ENCODE assay signal across 1 fruit fly cellular context in genomic region chr3R:13450338-13450737, dm6.
TF ChIP-seq lines count a peak whose summit lies in the region.

TSS of gene side-IV (plus strand) at chr3R:13450590.

TF ChIP-seq in whole organism, embryonic, 481 proteins besides CTCF, POLR2A, EP300 and RAD21 (continued from another document and continues in another):
- TF ChIP-seq bbx (GFP tag; IDR thresholded peaks at IDR 0.05; lab: Robert Waterston, UW; ENCODE audit: partially characterized antibody) (peak; percentile 59; the same call in 1 of the 2 replicates), sens-2 (GFP tag; IDR thresholded peaks at IDR 0.05; lab: Robert Waterston, UW) (0 out of 2 replicates have a peak, but pooled peaks have one; percentile 12), ATbp (GFP tag; optimal IDR thresholded peaks at IDR 0.05; lab: Kevin White, UChicago) (no peak), CG6272 (GFP tag; IDR thresholded peaks at IDR 0.05; lab: Robert Waterston, UW) (no peak), Scr (GFP tag; IDR thresholded peaks at IDR 0.05; lab: Robert Waterston, UW; ENCODE audit: partially characterized antibody) (peak; percentile 44; the same call in 1 of the 2 replicates), exex (tag; optimal IDR thresholded peaks at IDR 0.05; lab: Kevin White, UChicago) (no peak), odd (GFP tag; optimal IDR thresholded peaks at IDR 0.05; lab: Kevin White, UChicago) (no peak), CG2199 (GFP tag; IDR thresholded peaks at IDR 0.05; lab: Robert Waterston, UW) (peak; percentile 81), Stat92E (GFP tag; optimal IDR thresholded peaks at IDR 0.05; lab: Kevin White, UChicago) (no peak), CG13775 (GFP tag; optimal IDR thresholded peaks at IDR 0.05; lab: Kevin White, UChicago) (no peak), CG16863 (GFP tag; optimal IDR thresholded peaks at IDR 0.05; lab: Kevin White, UChicago) (no peak), Deaf1 (tag; optimal IDR thresholded peaks at IDR 0.05; lab: Kevin White, UChicago) (peak; percentile 92), CG12769 (tag; optimal IDR thresholded peaks at IDR 0.05; lab: Kevin White, UChicago) (no peak), CG8359 (GFP tag; optimal IDR thresholded peaks at IDR 0.05; lab: Kevin White, UChicago; ENCODE audit: borderline replicate concordance) (peak; percentile 63), Dll (GFP tag; IDR thresholded peaks at IDR 0.05; lab: Robert Waterston, UW; ENCODE audit: partially characterized antibody) (0 out of 4 replicates have a peak, but pooled peaks have one; percentile 25), Spps (tag; optimal IDR thresholded peaks at IDR 0.05; lab: Kevin White, UChicago) (no peak), Fer1 (GFP tag; optimal IDR thresholded peaks at IDR 0.05; lab: Kevin White, UChicago) (no peak), Eip74EF (GFP tag; optimal IDR thresholded peaks at IDR 0.05; lab: Kevin White, UChicago) (no peak), Rx (GFP tag; IDR thresholded peaks at IDR 0.05; lab: Robert Waterston, UW) (no peak), dm (GFP tag; optimal IDR thresholded peaks at IDR 0.05; lab: Kevin White, UChicago) (no peak), HLHmδ (GFP tag; optimal IDR thresholded peaks at IDR 0.05; lab: Kevin White, UChicago) (peak; percentile 47), pho (GFP tag; optimal IDR thresholded peaks at IDR 0.05; lab: Kevin White, UChicago) (no peak), tio (GFP tag; optimal IDR thresholded peaks at IDR 0.05; lab: Kevin White, UChicago) (no peak), CG34224 (GFP tag; IDR thresholded peaks at IDR 0.05; lab: Robert Waterston, UW; ENCODE audit: partially characterized antibody) (peak; percentile 34; the same call in 1 of the 3 replicates), CG3838 (GFP tag; optimal IDR thresholded peaks at IDR 0.05; lab: Kevin White, UChicago) (no peak), insv (GFP tag; optimal IDR thresholded peaks at IDR 0.05; lab: Kevin White, UChicago) (peak in 1 of 2 experiments; percentile 42), Dref (GFP tag; IDR thresholded peaks at IDR 0.05; lab: Robert Waterston, UW) (no peak), CG16815 (GFP tag; optimal IDR thresholded peaks at IDR 0.05; lab: Kevin White, UChicago) (no peak), CG8765 (GFP tag; IDR thresholded peaks at IDR 0.05; lab: Robert Waterston, UW) (no peak), Doc2 (GFP tag; IDR thresholded peaks at IDR 0.05; lab: Robert Waterston, UW) (no peak), CG1602 (GFP tag; optimal IDR thresholded peaks at IDR 0.05; lab: Kevin White, UChicago) (no peak), cg (GFP tag; optimal IDR thresholded peaks at IDR 0.05; lab: Kevin White, UChicago) (peak; percentile 80), CG9215 (GFP tag; IDR thresholded peaks at IDR 0.05; lab: Robert Waterston, UW) (no peak), CG30020 (tag; optimal IDR thresholded peaks at IDR 0.05; lab: Kevin White, UChicago) (no peak), Atf6 (GFP tag; IDR thresholded peaks at IDR 0.05; lab: Robert Waterston, UW) (no peak), unpg (GFP tag; optimal IDR thresholded peaks at IDR 0.05; lab: Kevin White, UChicago) (no peak), pan (optimal IDR thresholded peaks at IDR 0.05; lab: Kevin White, UChicago) (no peak), pan (GFP tag; optimal IDR thresholded peaks at IDR 0.05 in 1 of 2, IDR thresholded peaks at IDR 0.05 in 1 of 2) (peak in 1 of 2 experiments; percentile 26), jigr1 (GFP tag; IDR thresholded peaks at IDR 0.05; lab: Robert Waterston, UW) (no peak), z (GFP tag; IDR thresholded peaks at IDR 0.05; lab: Robert Waterston, UW) (peak; percentile 56; the same call in 2 of the 3 replicates), CG11085 (GFP tag; IDR thresholded peaks at IDR 0.05; lab: Robert Waterston, UW) (no peak), CG11560 (tag; IDR thresholded peaks at IDR 0.05; lab: Robert Waterston, UW) (no peak), CG33213 (GFP tag; optimal IDR thresholded peaks at IDR 0.05; lab: Kevin White, UChicago) (no peak), Bgb (GFP tag; IDR thresholded peaks at IDR 0.05; lab: Robert Waterston, UW; ENCODE audit: partially characterized antibody) (peak; percentile 60; the same call in 1 of the 2 replicates), fru (optimal IDR thresholded peaks at IDR 0.05; lab: Kevin White, UChicago) (no peak), Dip3 (GFP tag; optimal IDR thresholded peaks at IDR 0.05; lab: Kevin White, UChicago) (no peak), Myb (GFP tag; optimal IDR thresholded peaks at IDR 0.05; lab: Kevin White, UChicago) (no peak), Nf-YC (tag; optimal IDR thresholded peaks at IDR 0.05; lab: Kevin White, UChicago) (peak; percentile 35), ken (GFP tag; IDR thresholded peaks at IDR 0.05; lab: Robert Waterston, UW) (peak; percentile 9; the same call in 1 of the 3 replicates), sna (GFP tag; IDR thresholded peaks at IDR 0.05; lab: Robert Waterston, UW; ENCODE audit: partially characterized antibody) (no peak), Optix (GFP tag; IDR thresholded peaks at IDR 0.05; lab: Robert Waterston, UW) (no peak), CG5180 (GFP tag; optimal IDR thresholded peaks at IDR 0.05; lab: Kevin White, UChicago) (no peak), CG13624 (GFP tag; optimal IDR thresholded peaks at IDR 0.05; lab: Kevin White, UChicago) (no peak), CG4282 (GFP tag; optimal IDR thresholded peaks at IDR 0.05; lab: Kevin White, UChicago) (no peak), PHDP (tag; optimal IDR thresholded peaks at IDR 0.05; lab: Kevin White, UChicago) (no peak), dysf (GFP tag; IDR thresholded peaks at IDR 0.05; lab: Robert Waterston, UW) (no peak), Rfx (GFP tag; IDR thresholded peaks at IDR 0.05; lab: Robert Waterston, UW) (no peak), Hmr (GFP tag; optimal IDR thresholded peaks at IDR 0.05; lab: Kevin White, UChicago) (peak; percentile 27), Dbx (GFP tag; IDR thresholded peaks at IDR 0.05; lab: Robert Waterston, UW) (no peak), CG13424 (tag; optimal IDR thresholded peaks at IDR 0.05; lab: Kevin White, UChicago) (no peak), Sox100B (GFP tag; optimal IDR thresholded peaks at IDR 0.05; lab: Kevin White, UChicago) (no peak), CG4820 (GFP tag; optimal IDR thresholded peaks at IDR 0.05; lab: Kevin White, UChicago) (no peak), CG31388 (GFP tag; optimal IDR thresholded peaks at IDR 0.05; lab: Kevin White, UChicago) (no peak), maf-S (GFP tag; optimal IDR thresholded peaks at IDR 0.05; lab: Kevin White, UChicago) (no peak), CG8388 (GFP tag; optimal IDR thresholded peaks at IDR 0.05; lab: Kevin White, UChicago) (no peak), cwo (GFP tag; optimal IDR thresholded peaks at IDR 0.05; lab: Kevin White, UChicago) (no peak), chinmo (GFP tag; IDR thresholded peaks at IDR 0.05; lab: Robert Waterston, UW; ENCODE audit: partially characterized antibody) (no peak), CG31224 (GFP tag; IDR thresholded peaks at IDR 0.05; lab: Robert Waterston, UW) (no peak), Xbp1 (GFP tag; optimal IDR thresholded peaks at IDR 0.05; lab: Kevin White, UChicago) (no peak), seq (GFP tag; IDR thresholded peaks at IDR 0.05; lab: Robert Waterston, UW) (no peak), CG6765 (GFP tag; optimal IDR thresholded peaks at IDR 0.05; lab: Kevin White, UChicago) (peak; percentile 22), CG4617 (GFP tag; optimal IDR thresholded peaks at IDR 0.05; lab: Kevin White, UChicago; ENCODE audit: borderline replicate concordance) (no peak), Dfd (GFP tag; optimal IDR thresholded peaks at IDR 0.05; lab: Kevin White, UChicago) (no peak), GATAe (GFP tag; conservative IDR thresholded peaks at IDR 0.05; lab: Robert Waterston, UW) (no peak), CG9727 (GFP tag; optimal IDR thresholded peaks at IDR 0.05; lab: Kevin White, UChicago) (no peak), CG1832 (GFP tag; optimal IDR thresholded peaks at IDR 0.05; lab: Kevin White, UChicago) (no peak), pb (GFP tag; optimal IDR thresholded peaks at IDR 0.05; lab: Kevin White, UChicago) (no peak), BtbVII (GFP tag; optimal IDR thresholded peaks at IDR 0.05; lab: Kevin White, UChicago) (no peak), CG12104 (GFP tag; optimal IDR thresholded peaks at IDR 0.05; lab: Kevin White, UChicago) (no peak), CG33557 (GFP tag; optimal IDR thresholded peaks at IDR 0.05; lab: Kevin White, UChicago) (no peak), Med (GFP tag; lab: Kevin White, UChicago) (peak; percentile 88), Fer3 (tag; optimal IDR thresholded peaks at IDR 0.05; lab: Kevin White, UChicago) (no peak), Ets65A (GFP tag; lab: Kevin White, UChicago) (no peak), CG9817 (tag; optimal IDR thresholded peaks at IDR 0.05; lab: Kevin White, UChicago) (no peak), wdn (GFP tag; IDR thresholded peaks at IDR 0.05; lab: Robert Waterston, UW) (no peak), CG11696 (GFP tag; IDR thresholded peaks at IDR 0.05; lab: Robert Waterston, UW) (no peak), fu2 (GFP tag; optimal IDR thresholded peaks at IDR 0.05; lab: Kevin White, UChicago) (no peak), dmrt11E (tag; optimal IDR thresholded peaks at IDR 0.05; lab: Kevin White, UChicago) (no peak), wek (GFP tag; optimal IDR thresholded peaks at IDR 0.05; lab: Kevin White, UChicago) (peak; percentile 37), CG6791 (GFP tag; IDR thresholded peaks at IDR 0.05; lab: Robert Waterston, UW; ENCODE audit: partially characterized antibody) (0 out of 3 replicates have a peak, but pooled peaks have one; percentile 49), CG12155 (GFP tag; optimal IDR thresholded peaks at IDR 0.05; lab: Kevin White, UChicago) (peak; percentile 12), kay (GFP tag; optimal IDR thresholded peaks at IDR 0.05; lab: Kevin White, UChicago) (no peak), CG8478 (optimal IDR thresholded peaks at IDR 0.05; lab: Kevin White, UChicago) (peak; percentile 89), corto (GFP tag; optimal IDR thresholded peaks at IDR 0.05; lab: Kevin White, UChicago) (no peak), CG6813 (GFP tag; optimal IDR thresholded peaks at IDR 0.05; lab: Kevin White, UChicago) (no peak), Gug (GFP tag; IDR thresholded peaks at IDR 0.05; lab: Robert Waterston, UW) (no peak), CG14014 (GFP tag; IDR thresholded peaks at IDR 0.05; lab: Robert Waterston, UW) (no peak), jumu (GFP tag; optimal IDR thresholded peaks at IDR 0.05; lab: Kevin White, UChicago) (no peak), CG2875 (GFP tag; optimal IDR thresholded peaks at IDR 0.05; lab: Kevin White, UChicago) (no peak), CG8290 (GFP tag; optimal IDR thresholded peaks at IDR 0.05; lab: Kevin White, UChicago) (no peak), CG8290 (tag; optimal IDR thresholded peaks at IDR 0.05; lab: Kevin White, UChicago) (peak in 1 of 2 experiments; percentile 41), lola (GFP tag; optimal IDR thresholded peaks at IDR 0.05; lab: Kevin White, UChicago) (no peak), croc (GFP tag; conservative IDR thresholded peaks at IDR 0.05; lab: Robert Waterston, UW) (no peak), CG2129 (GFP tag; IDR thresholded peaks at IDR 0.05; lab: Robert Waterston, UW; ENCODE audit: partially characterized antibody) (no peak), chm (GFP tag; IDR thresholded peaks at IDR 0.05; lab: Robert Waterston, UW) (peak; percentile 53), crol (GFP tag; IDR thresholded peaks at IDR 0.05; lab: Robert Waterston, UW) (peak; percentile 23; the same call in 1 of the 2 replicates), CG12071 (GFP tag; optimal IDR thresholded peaks at IDR 0.05; lab: Kevin White, UChicago) (peak; percentile 17), Kr (GFP tag; optimal IDR thresholded peaks at IDR 0.05; lab: Kevin White, UChicago) (no peak), CG13287 (GFP tag; IDR thresholded peaks at IDR 0.05; lab: Robert Waterston, UW; ENCODE audit: partially characterized antibody) (peak; percentile 28; the same call in 1 of the 2 replicates), dpn (GFP tag; optimal IDR thresholded peaks at IDR 0.05; lab: Kevin White, UChicago) (no peak), row (GFP tag; IDR thresholded peaks at IDR 0.05; lab: Robert Waterston, UW) (no peak), zen (tag; optimal IDR thresholded peaks at IDR 0.05; lab: Kevin White, UChicago) (no peak), jing (GFP tag; optimal IDR thresholded peaks at IDR 0.05; lab: Kevin White, UChicago) (peak; percentile 17), Max (GFP tag; optimal IDR thresholded peaks at IDR 0.05; lab: Kevin White, UChicago) (no peak), repo (GFP tag; optimal IDR thresholded peaks at IDR 0.05; lab: Kevin White, UChicago) (no peak), cas (GFP tag; IDR thresholded peaks at IDR 0.05; lab: Robert Waterston, UW) (no peak), CG11723 (GFP tag; optimal IDR thresholded peaks at IDR 0.05; lab: Kevin White, UChicago) (no peak), fd64A (GFP tag; optimal IDR thresholded peaks at IDR 0.05; lab: Kevin White, UChicago) (no peak), Vsx1 (GFP tag; optimal IDR thresholded peaks at IDR 0.05; lab: Kevin White, UChicago) (no peak), ash1 (GFP tag; optimal IDR thresholded peaks at IDR 0.05; lab: Kevin White, UChicago) (no peak), aop (GFP tag; IDR thresholded peaks at IDR 0.05; lab: Robert Waterston, UW) (no peak), lov (optimal IDR thresholded peaks at IDR 0.05; lab: Kevin White, UChicago) (no peak), lov (GFP tag; IDR thresholded peaks at IDR 0.05; lab: Robert Waterston, UW) (no peak), HLH4C (GFP tag; IDR thresholded peaks at IDR 0.05; lab: Robert Waterston, UW; ENCODE audit: partially characterized antibody) (peak; percentile 43; the same call in 1 of the 3 replicates), ftz-f1 (GFP tag; optimal IDR thresholded peaks at IDR 0.05; lab: Kevin White, UChicago) (no peak), mld (GFP tag; IDR thresholded peaks at IDR 0.05; lab: Robert Waterston, UW; ENCODE audit: partially characterized antibody) (no peak), pnt (GFP tag; optimal IDR thresholded peaks at IDR 0.05; lab: Kevin White, UChicago) (no peak), twi (tag; optimal IDR thresholded peaks at IDR 0.05; lab: Kevin White, UChicago) (peak; percentile 26), Adf1 (GFP tag; IDR thresholded peaks at IDR 0.05; lab: Robert Waterston, UW) (peak; percentile 38; the same call in 1 of the 2 replicates), tll (GFP tag; optimal IDR thresholded peaks at IDR 0.05; lab: Kevin White, UChicago) (no peak), NFAT (GFP tag; IDR thresholded peaks at IDR 0.05; lab: Robert Waterston, UW) (peak; percentile 27; the same call in 1 of the 2 replicates), abd-A (tag; optimal IDR thresholded peaks at IDR 0.05; lab: Kevin White, UChicago) (peak; percentile 67), CG4360 (GFP tag; IDR thresholded peaks at IDR 0.05; lab: Robert Waterston, UW) (no peak), so (GFP tag; IDR thresholded peaks at IDR 0.05; lab: Robert Waterston, UW) (peak; percentile 60; the same call in 1 of the 3 replicates)
